Worm (Caenorhabditis elegans) whole organism, midembryonic: ENCODE data around the gene Y61A9LA.7.

ENCODE experiments used
- T22C8.4 ChIP-seq: fragments of 200-800 bp; sonication (Bioruptor generic); IDR thresholded peaks from 2 replicates; pipeline ENCODE4 v1.3.6; 2022; ENCODE audit warnings: missing genetic modification characterization, missing compliant biosample characterization
- cog-1 ChIP-seq: sonication (generic microtip); optimal IDR thresholded peaks from 2 replicates; lab custom pipeline; 2016; ENCODE audit warnings: missing genetic modification characterization, missing compliant biosample characterization
- flt-1 ChIP-seq: fragments of 200-800 bp; sonication (Bioruptor generic); IDR thresholded peaks from 2 replicates; pipeline ENCODE4 v1.3.6; 2022; ENCODE audit warnings: missing genetic modification characterization, missing compliant biosample characterization
- klf-2 ChIP-seq: fragments of 200-800 bp; sonication (Bioruptor generic); conservative IDR thresholded peaks from 2 replicates; pipeline ENCODE4 v1.3.6; 2022; ENCODE audit warnings: missing genetic modification reagents, missing genetic modification characterization, missing compliant biosample characterization
- med-1 ChIP-seq: sonication (generic microtip); optimal IDR thresholded peaks from 2 replicates; lab custom pipeline; 2017; ENCODE audit warnings: missing genetic modification characterization, mild to moderate bottlenecking, missing compliant biosample characterization, antibody characterized with exemption, missing genetic modification reagents; ENCODE audit not compliant: insufficient read depth
- ref-1 ChIP-seq: fragments of 200-800 bp; sonication (Bioruptor generic); conservative IDR thresholded peaks from 2 replicates; pipeline ENCODE4 v1.3.6; 2022; ENCODE audit warnings: missing genetic modification reagents, missing genetic modification characterization, missing compliant biosample characterization
- tab-1 ChIP-seq: fragments of 200-800 bp; sonication (Bioruptor generic); IDR thresholded peaks from 2 replicates; pipeline ENCODE4 v1.3.6; 2022; ENCODE audit warnings: missing genetic modification characterization, missing compliant biosample characterization
- ztf-23 ChIP-seq: fragments of 200-800 bp; sonication (Bioruptor generic); IDR thresholded peaks from 2 replicates; pipeline ENCODE4 v1.3.6; 2022; ENCODE audit warnings: missing genetic modification reagents, missing genetic modification characterization, missing compliant biosample characterization
- ztf-29 ChIP-seq: fragments of 200-800 bp; sonication (Bioruptor generic); IDR thresholded peaks from 2 replicates; pipeline ENCODE4 v1.3.6; 2022; ENCODE audit warnings: missing genetic modification reagents, missing genetic modification characterization, missing compliant biosample characterization

Y61A9LA.7 gene

ce11 chrV:4539855-4540254 lies 19.7 kb downstream of the Y61A9LA.7 start:
- no peak for TF ChIP-seq T22C8.4 (GFP tag; lab: Robert Waterston, UW)
- TF ChIP-seq med-1 (GFP tag; lab: Kevin White, UChicago) = no peak
- TF ChIP-seq flt-1 (GFP tag; lab: Robert Waterston, UW) = no peak

- TF ChIP-seq flt-1 (GFP tag; lab: Robert Waterston, UW) (no peak), cog-1 (no peak), med-1 (GFP tag; lab: Kevin White, UChicago) (no peak), T22C8.4 (GFP tag; lab: Robert Waterston, UW) (no peak), ztf-23 (GFP tag; lab: Robert Waterston, UW) (no peak), tab-1 (no peak)
Measured at ce11 chrV:4535736-4536135, 23.9 kb downstream of the Y61A9LA.7 start.

ce11 chrV:4527934-4528333 lies 31.7 kb downstream of the Y61A9LA.7 start:
- TF ChIP-seq cog-1 (no peak), ztf-29 (no peak), flt-1 (GFP tag; lab: Robert Waterston, UW) (no peak), tab-1 (no peak), ref-1 (GFP tag; lab: Robert Waterston, UW) (no peak), ztf-23 (GFP tag; lab: Robert Waterston, UW) (no peak), med-1 (GFP tag; lab: Kevin White, UChicago) (no peak), klf-2 (GFP tag; lab: Robert Waterston, UW) (no peak), T22C8.4 (GFP tag; lab: Robert Waterston, UW) (no peak)

- TF ChIP-seq T22C8.4 (GFP tag; lab: Robert Waterston, UW) = no peak
- TF ChIP-seq ztf-29 = no peak
- TF ChIP-seq ztf-23 (GFP tag; lab: Robert Waterston, UW) = no peak
- no peak for TF ChIP-seq ref-1 (GFP tag; lab: Robert Waterston, UW)
- TF ChIP-seq cog-1 = no peak
- TF ChIP-seq med-1 (GFP tag; lab: Kevin White, UChicago) = no peak
- TF ChIP-seq tab-1 = no peak
- TF ChIP-seq flt-1 (GFP tag; lab: Robert Waterston, UW) = no peak
Measured at ce11 chrV:4526801-4527425, 32.7 kb downstream of the Y61A9LA.7 start.

- no peak for TF ChIP-seq flt-1 (GFP tag; lab: Robert Waterston, UW)
Measured at ce11 chrV:4525512-4525911, 34.1 kb downstream of the Y61A9LA.7 start.

- TF ChIP-seq flt-1 (GFP tag; lab: Robert Waterston, UW) = no peak
- no peak for TF ChIP-seq ztf-29
- TF ChIP-seq med-1 (GFP tag; lab: Kevin White, UChicago) = no peak
- TF ChIP-seq ref-1 (GFP tag; lab: Robert Waterston, UW) = no peak
Measured at ce11 chrV:4525106-4525505, 34.5 kb downstream of the Y61A9LA.7 start.

- TF ChIP-seq flt-1 (GFP tag; lab: Robert Waterston, UW) (no peak), tab-1 (no peak), cog-1 (no peak), T22C8.4 (GFP tag; lab: Robert Waterston, UW) (no peak), ztf-29 (no peak), med-1 (GFP tag; lab: Kevin White, UChicago) (no peak), ztf-23 (GFP tag; lab: Robert Waterston, UW) (no peak), ref-1 (GFP tag; lab: Robert Waterston, UW) (no peak), klf-2 (GFP tag; lab: Robert Waterston, UW) (no peak)
Measured at ce11 chrV:4524327-4524726, 35.3 kb downstream of the Y61A9LA.7 start.

- TF ChIP-seq tab-1 (no peak), med-1 (GFP tag; lab: Kevin White, UChicago) (no peak), ref-1 (GFP tag; lab: Robert Waterston, UW) (no peak), ztf-23 (GFP tag; lab: Robert Waterston, UW) (no peak), flt-1 (GFP tag; lab: Robert Waterston, UW) (no peak), ztf-29 (no peak), cog-1 (no peak), klf-2 (GFP tag; lab: Robert Waterston, UW) (no peak), T22C8.4 (GFP tag; lab: Robert Waterston, UW) (no peak)
Measured at ce11 chrV:4523844-4524243, 35.8 kb downstream of the Y61A9LA.7 start.

- no peak for TF ChIP-seq ztf-23 (GFP tag; lab: Robert Waterston, UW)
- TF ChIP-seq T22C8.4 (GFP tag; lab: Robert Waterston, UW) = no peak
- no peak for TF ChIP-seq cog-1
- no peak for TF ChIP-seq ztf-29
- no peak for TF ChIP-seq ref-1 (GFP tag; lab: Robert Waterston, UW)
- TF ChIP-seq klf-2 (GFP tag; lab: Robert Waterston, UW) = no peak
- TF ChIP-seq tab-1 = no peak
- no peak for TF ChIP-seq med-1 (GFP tag; lab: Kevin White, UChicago)
- TF ChIP-seq flt-1 (GFP tag; lab: Robert Waterston, UW) = no peak
Measured at ce11 chrV:4523312-4523711, 36.3 kb downstream of the Y61A9LA.7 start.

ce11 chrV:4518657-4519056 lies 40.9 kb downstream of the Y61A9LA.7 start:
- TF ChIP-seq ref-1 (GFP tag; lab: Robert Waterston, UW) (no peak), tab-1 (no peak), T22C8.4 (GFP tag; lab: Robert Waterston, UW) (no peak), flt-1 (GFP tag; lab: Robert Waterston, UW) (no peak), ztf-23 (GFP tag; lab: Robert Waterston, UW) (no peak), klf-2 (GFP tag; lab: Robert Waterston, UW) (no peak), med-1 (GFP tag; lab: Kevin White, UChicago) (no peak)
